Fruit fly (Drosophila melanogaster) whole organism, embryonic: Measurements from ENCODE around the gene mRpS14.

ENCODE experiments used
- Awh ChIP-seq: fragments of 200-800 bp; sonication (Bioruptor generic); IDR thresholded peaks from 2 replicates; pipeline ENCODE4, ENCODE4 v1.3.6; 2022; ENCODE audit warnings: missing biosample characterization, missing genetic modification characterization
- BtbVII ChIP-seq: fragments of 200-800 bp; sonication (Bioruptor generic); optimal IDR thresholded peaks from 3 replicates; lab custom pipeline; 2017; ENCODE audit warnings: missing biosample characterization, mild to moderate bottlenecking, missing genetic modification characterization
- CG12236 ChIP-seq: fragments of 200-800 bp; sonication (Bioruptor generic); optimal IDR thresholded peaks from 2 replicates; lab custom pipeline; 2016; ENCODE audit warnings: missing biosample characterization, missing genetic modification characterization
- CG12391 ChIP-seq: fragments of 200-800 bp; sonication (Bioruptor generic); optimal IDR thresholded peaks from 3 replicates; lab custom pipeline; 2018; ENCODE audit warnings: missing biosample characterization, mild to moderate bottlenecking, missing genetic modification characterization, moderate library complexity
- CG12659 ChIP-seq: fragments of 200-800 bp; sonication (Bioruptor generic); optimal IDR thresholded peaks from 3 replicates; lab custom pipeline; 2017; ENCODE audit warnings: mild to moderate bottlenecking, missing biosample characterization, missing genetic modification reagents, missing genetic modification characterization
- CG1602 ChIP-seq: fragments of 200-800 bp; sonication (Bioruptor generic); optimal IDR thresholded peaks from 3 replicates; lab custom pipeline; 2016; ENCODE audit warnings: missing biosample characterization, missing genetic modification characterization
- CG17186 ChIP-seq: fragments of 200-800 bp; sonication (Bioruptor generic); optimal IDR thresholded peaks from 3 replicates; lab custom pipeline; 2017; ENCODE audit warnings: missing biosample characterization, missing genetic modification reagents, missing genetic modification characterization
- CG17612 ChIP-seq: fragments of 200-800 bp; sonication (Bioruptor generic); IDR thresholded peaks from 2 replicates; pipeline ENCODE4 v1.3.6; 2022; ENCODE audit warnings: missing biosample characterization, missing genetic modification characterization
- CG1792 ChIP-seq: fragments of 200-800 bp; sonication (Bioruptor generic); optimal IDR thresholded peaks from 2 replicates; lab custom pipeline; 2016; ENCODE audit warnings: missing biosample characterization, missing genetic modification characterization
- CG32532 ChIP-seq: fragments of 200-800 bp; sonication (Bioruptor generic); IDR thresholded peaks from 2 replicates; pipeline ENCODE4 v1.3.6; 2022; ENCODE audit warnings: missing biosample characterization, missing genetic modification characterization
- CG4820 ChIP-seq: fragments of 200-800 bp; sonication (Bioruptor generic); optimal IDR thresholded peaks from 3 replicates; lab custom pipeline; 2016; ENCODE audit warnings: missing biosample characterization, missing genetic modification characterization
- CG6254 ChIP-seq: fragments of 200-800 bp; sonication (Bioruptor generic); optimal IDR thresholded peaks from 3 replicates; lab custom pipeline; 2017; ENCODE audit warnings: mild to moderate bottlenecking, missing biosample characterization, missing genetic modification reagents, missing genetic modification characterization
- CG7987 ChIP-seq: fragments of 200-800 bp; sonication (Bioruptor generic); optimal IDR thresholded peaks from 2 replicates; lab custom pipeline; 2018; ENCODE audit warnings: missing biosample characterization, mild to moderate bottlenecking, missing genetic modification characterization, moderate library complexity
- CG9609 ChIP-seq: fragments of 200-800 bp; sonication (Bioruptor generic); optimal IDR thresholded peaks from 3 replicates; lab custom pipeline; 2016; ENCODE audit warnings: missing biosample characterization, missing genetic modification characterization
- Dbx ChIP-seq: fragments of 200-800 bp; sonication (Bioruptor generic); IDR thresholded peaks from 3 replicates; pipeline ENCODE4 v1.3.6; 2022; ENCODE audit warnings: missing biosample characterization, missing genetic modification characterization
- Ets65A ChIP-seq: fragments of 200-800 bp; sonication (Bioruptor generic); peaks from one replicate; lab custom pipeline; 2016; ENCODE audit warnings: missing biosample characterization, missing genetic modification characterization
- Fer3 ChIP-seq: fragments of 200-800 bp; sonication (Bioruptor generic); optimal IDR thresholded peaks from 2 replicates; lab custom pipeline; 2018; ENCODE audit warnings: missing biosample characterization, mild to moderate bottlenecking, missing genetic modification characterization, moderate library complexity
- Gug ChIP-seq: fragments of 200-800 bp; sonication (Bioruptor generic); IDR thresholded peaks from 4 replicates; pipeline ENCODE4 v1.3.6; 2022; ENCODE audit warnings: missing biosample characterization, missing genetic modification characterization
- Hr3 ChIP-seq: fragments of 200-800 bp; sonication (Bioruptor generic); optimal IDR thresholded peaks from 3 replicates; lab custom pipeline; 2016; ENCODE audit warnings: missing biosample characterization, missing genetic modification characterization
- Poxn ChIP-seq: fragments of 200-800 bp; sonication (Bioruptor generic); IDR thresholded peaks from 2 replicates; pipeline ENCODE4 v1.3.6; 2022; ENCODE audit warnings: missing biosample characterization, missing genetic modification characterization
- Ravus ChIP-seq: fragments of 200-800 bp; sonication (Bioruptor generic); IDR thresholded peaks from 2 replicates; pipeline ENCODE4 v1.3.6; 2022; ENCODE audit warnings: missing biosample characterization, missing genetic modification characterization
- Scr ChIP-seq: fragments of 200-800 bp; sonication (Bioruptor generic); IDR thresholded peaks from 2 replicates; pipeline ENCODE4 v1.3.6; 2022; ENCODE audit warnings: missing biosample characterization, missing genetic modification characterization; ENCODE audit not compliant: partially characterized antibody
- Sox100B ChIP-seq: fragments of 200-800 bp; sonication (Bioruptor generic); optimal IDR thresholded peaks from 3 replicates; lab custom pipeline; 2018; ENCODE audit warnings: missing biosample characterization, mild to moderate bottlenecking, missing genetic modification characterization
- Sox102F ChIP-seq: fragments of 200-800 bp; sonication (Bioruptor generic); optimal IDR thresholded peaks from 2 replicates; lab custom pipeline; 2018; ENCODE audit warnings: missing biosample characterization, mild to moderate bottlenecking, missing genetic modification characterization, moderate library complexity
- Ssrp ChIP-seq: fragments of 200-800 bp; sonication (Bioruptor generic); optimal IDR thresholded peaks from 2 replicates; lab custom pipeline; 2018; ENCODE audit warnings: missing biosample characterization, mild to moderate bottlenecking, missing genetic modification characterization, moderate library complexity
- Stat92E ChIP-seq, 3 experiments: fragments of >200 bp in 2 of 3; fragments of 200-800 bp in 1 of 3; sonication (Bioruptor generic) in 1 of 3; optimal IDR thresholded peaks; 2 replicates each; lab custom pipeline; 2017 to 2019; ENCODE audit warnings: missing biosample characterization in 3 of 3, missing genetic modification characterization in 3 of 3, mild to moderate bottlenecking in 1 of 3, moderate library complexity in 1 of 3
- Taf1 ChIP-seq: fragments of 200-800 bp; sonication (Bioruptor generic); IDR thresholded peaks from 2 replicates; pipeline ENCODE4 v1.3.6; 2022; ENCODE audit warnings: missing biosample characterization, missing genetic modification characterization
- br ChIP-seq: fragments of >200 bp; optimal IDR thresholded peaks from 2 replicates; lab custom pipeline; 2017
- cato ChIP-seq: fragments of 200-800 bp; sonication (Bioruptor generic); optimal IDR thresholded peaks from 2 replicates; lab custom pipeline; 2016; ENCODE audit warnings: missing biosample characterization, missing genetic modification characterization, borderline replicate concordance
- danr ChIP-seq: fragments of 200-800 bp; sonication (Bioruptor generic); IDR thresholded peaks from 2 replicates; pipeline ENCODE4 v1.3.6; 2022; ENCODE audit warnings: missing biosample characterization, missing genetic modification characterization
- fu2 ChIP-seq: fragments of 200-800 bp; sonication (Bioruptor generic); optimal IDR thresholded peaks from 2 replicates; lab custom pipeline; 2016; ENCODE audit warnings: missing biosample characterization, missing genetic modification characterization
- hb ChIP-seq: fragments of 200-800 bp; sonication (Bioruptor generic); IDR thresholded peaks from 3 replicates; pipeline ENCODE4 v1.3.6; 2022; ENCODE audit warnings: missing biosample characterization, missing genetic modification characterization; ENCODE audit not compliant: partially characterized antibody
- kni ChIP-seq: fragments of 200-800 bp; sonication (Bioruptor generic); optimal IDR thresholded peaks from 3 replicates; lab custom pipeline; 2017; ENCODE audit warnings: mild to moderate bottlenecking, missing biosample characterization, missing genetic modification reagents, missing genetic modification characterization
- lilli ChIP-seq: fragments of 200-800 bp; sonication (Bioruptor generic); optimal IDR thresholded peaks from 3 replicates; lab custom pipeline; 2016; ENCODE audit warnings: missing biosample characterization, missing genetic modification characterization
- maf-S ChIP-seq: fragments of 200-800 bp; sonication (Bioruptor generic); optimal IDR thresholded peaks from 2 replicates; lab custom pipeline; 2016; ENCODE audit warnings: missing biosample characterization, missing genetic modification characterization
- mirr ChIP-seq: fragments of 200-800 bp; sonication (Bioruptor generic); optimal IDR thresholded peaks from 3 replicates; lab custom pipeline; 2018; ENCODE audit warnings: missing biosample characterization, mild to moderate bottlenecking, missing genetic modification characterization
- nmo ChIP-seq: fragments of 200-800 bp; sonication (Bioruptor generic); optimal IDR thresholded peaks from 2 replicates; lab custom pipeline; 2018; ENCODE audit warnings: missing biosample characterization, mild to moderate bottlenecking, missing genetic modification characterization, moderate library complexity
- oc ChIP-seq: fragments of 200-800 bp; sonication (Bioruptor generic); optimal IDR thresholded peaks from 2 replicates; lab custom pipeline; 2018; ENCODE audit warnings: missing biosample characterization, mild to moderate bottlenecking, missing genetic modification characterization, moderate library complexity
- pan ChIP-seq, 4 experiments: fragments of >200 bp in 3 of 4; fragments of 200-800 bp in 1 of 4; sonication (Bioruptor generic) in 1 of 4; optimal IDR thresholded peaks in 3 of 4; IDR thresholded peaks in 1 of 4; 2 replicates each; pipeline versions ENCODE4 v1.3.6 to Lab custom; 2017 to 2022; ENCODE audit warnings: missing biosample characterization in 2 of 4, missing genetic modification characterization in 2 of 4, mixed read lengths in 1 of 4
- peb ChIP-seq: fragments of 200-800 bp; sonication (Bioruptor generic); IDR thresholded peaks from 2 replicates; pipeline ENCODE4 v1.3.6; 2022; ENCODE audit warnings: missing biosample characterization, missing genetic modification characterization
- salm ChIP-seq: fragments of 200-800 bp; sonication (Bioruptor generic); optimal IDR thresholded peaks from 2 replicates; lab custom pipeline; 2018; ENCODE audit warnings: missing biosample characterization, mild to moderate bottlenecking, missing genetic modification characterization
- sim ChIP-seq: fragments of 200-800 bp; sonication (Bioruptor generic); IDR thresholded peaks from 2 replicates; pipeline ENCODE4 v1.3.6; 2022; ENCODE audit warnings: missing biosample characterization, missing genetic modification characterization
- sna ChIP-seq: fragments of 200-800 bp; sonication (Bioruptor generic); IDR thresholded peaks from 2 replicates; pipeline ENCODE4 v1.3.6; 2022; ENCODE audit warnings: missing biosample characterization, missing genetic modification characterization; ENCODE audit not compliant: partially characterized antibody
- sug ChIP-seq: fragments of 200-800 bp; optimal IDR thresholded peaks from 2 replicates; lab custom pipeline; 2019; ENCODE audit warnings: missing biosample characterization, mild to moderate bottlenecking, missing genetic modification characterization, moderate library complexity
- ttk ChIP-seq: fragments of 200-800 bp; sonication (Bioruptor generic); IDR thresholded peaks from 2 replicates; pipeline ENCODE4 v2.1.2; 2022; ENCODE audit warnings: missing biosample characterization, missing genetic modification characterization
- usp ChIP-seq: fragments of >200 bp; optimal IDR thresholded peaks from 2 replicates; lab custom pipeline; 2017; ENCODE audit warnings: missing biosample characterization, missing genetic modification characterization
- vvl ChIP-seq: fragments of 200-800 bp; sonication (Bioruptor generic); IDR thresholded peaks from 2 replicates; pipeline ENCODE4 v1.3.6; 2022; ENCODE audit warnings: missing biosample characterization, missing genetic modification characterization
- wek ChIP-seq: fragments of 200-800 bp; sonication (Bioruptor generic); optimal IDR thresholded peaks from 3 replicates; lab custom pipeline; 2018; ENCODE audit warnings: missing biosample characterization, mild to moderate bottlenecking, missing genetic modification characterization, moderate library complexity
- yki ChIP-seq: fragments of >200 bp; optimal IDR thresholded peaks from 3 replicates; lab custom pipeline; 2018
- z ChIP-seq: fragments of 200-800 bp; sonication (Bioruptor generic); IDR thresholded peaks from 3 replicates; pipeline ENCODE4 v1.3.6; 2022; ENCODE audit warnings: missing biosample characterization, missing genetic modification characterization
- zf30C ChIP-seq: fragments of 200-800 bp; sonication (Bioruptor generic); optimal IDR thresholded peaks from 3 replicates; lab custom pipeline; 2018; ENCODE audit warnings: missing biosample characterization, mild to moderate bottlenecking, missing genetic modification characterization

The mRpS14 gene

DNA sequence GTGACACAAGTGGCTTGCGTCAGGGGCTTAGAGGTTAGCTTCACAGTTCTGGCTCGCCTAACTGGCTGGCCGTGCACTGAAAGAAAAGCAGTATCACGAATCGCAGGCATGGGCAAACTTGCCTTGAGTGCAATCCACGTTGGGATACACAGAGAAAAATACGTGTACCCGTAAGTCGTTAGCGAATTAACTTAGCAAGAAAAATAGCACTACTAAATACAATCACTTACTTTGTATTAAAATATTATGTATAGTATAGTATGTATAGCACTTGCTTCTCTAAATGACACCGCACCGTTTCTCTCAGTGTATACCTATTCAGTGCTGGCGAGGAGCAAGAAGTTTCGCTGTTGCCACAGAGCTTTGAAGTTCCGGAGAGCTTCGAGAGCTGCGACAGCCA lies 26.9 kb downstream of the mRpS14 start (continued):
- TF ChIP-seq Awh (GFP tag; lab: Robert Waterston, UW) (0 out of 2 replicates have a peak, but pooled peaks have one; percentile 15), Fer3 (peak; percentile 47), Ssrp (peak; percentile 22), CG12659 (peak; percentile 44), sug (tag; lab: Kevin White, UChicago) (peak; percentile 4), CG7987 (GFP tag; lab: Kevin White, UChicago) (no peak), salm (tag; lab: Kevin White, UChicago) (no peak), maf-S (GFP tag; lab: Kevin White, UChicago) (no peak), fu2 (no peak), oc (no peak), CG4820 (GFP tag; lab: Kevin White, UChicago) (no peak), CG1792 (no peak), CG12391 (tag; lab: Kevin White, UChicago) (peak; percentile 26), Ets65A (peak; percentile 84), CG9609 (GFP tag; lab: Kevin White, UChicago) (no peak), kni (GFP tag; lab: Kevin White, UChicago) (no peak), Gug (GFP tag; lab: Robert Waterston, UW) (peak; percentile 21; the same call in 1 of the 4 replicates), BtbVII (GFP tag; lab: Kevin White, UChicago) (peak; percentile 41), z (GFP tag; lab: Robert Waterston, UW) (no peak), Hr3 (GFP tag; lab: Kevin White, UChicago) (peak; percentile 22), wek (GFP tag; lab: Kevin White, UChicago) (no peak), CG1602 (peak; percentile 1), Scr (no peak), Sox102F (GFP tag; lab: Kevin White, UChicago) (peak; percentile 45), CG32532 (GFP tag; lab: Robert Waterston, UW) (peak; percentile 32; the same call in 1 of the 2 replicates), danr (GFP tag; lab: Robert Waterston, UW) (0 out of 2 replicates have a peak, but pooled peaks have one; percentile 20), usp (GFP tag; lab: Kevin White, UChicago) (no peak), mirr (GFP tag; lab: Kevin White, UChicago) (no peak), CG12236 (no peak), Dbx (GFP tag; lab: Robert Waterston, UW) (peak; percentile 50; the same call in 2 of the 3 replicates), Ravus (GFP tag; lab: Robert Waterston, UW) (no peak), nmo (peak; percentile 47), pan (optimal IDR thresholded peaks at IDR 0.05; lab: Kevin White, UChicago) (no peak), pan (GFP tag; optimal IDR thresholded peaks at IDR 0.05 in 1 of 2, IDR thresholded peaks at IDR 0.05 in 1 of 2) (peak in 1 of 2 experiments; percentile 51), sim (no peak), peb (GFP tag; lab: Robert Waterston, UW) (no peak), CG6254 (no peak), cato (GFP tag; lab: Kevin White, UChicago) (no peak), zf30C (GFP tag; lab: Kevin White, UChicago) (peak; percentile 11), sna (no peak), Taf1 (no peak), yki (lab: Kevin White, UChicago) (no peak), hb (no peak), lilli (GFP tag; lab: Kevin White, UChicago) (peak; percentile 31), CG17612 (GFP tag; lab: Robert Waterston, UW) (no peak), Poxn (GFP tag; lab: Robert Waterston, UW) (no peak), CG17186 (GFP tag; lab: Kevin White, UChicago) (no peak), ttk (GFP tag; lab: Robert Waterston, UW) (0 out of 2 replicates have a peak, but pooled peaks have one; percentile 19), vvl (peak; percentile 51), Sox100B (GFP tag; lab: Kevin White, UChicago) (no peak), Stat92E (GFP tag; optimal IDR thresholded peaks at IDR 0.05; lab: Kevin White, UChicago) (no peak), br (no peak)
